Worm (Caenorhabditis elegans): ENCODE measurements around the gene sqt-1.

Gene sqt-1

DNA sequence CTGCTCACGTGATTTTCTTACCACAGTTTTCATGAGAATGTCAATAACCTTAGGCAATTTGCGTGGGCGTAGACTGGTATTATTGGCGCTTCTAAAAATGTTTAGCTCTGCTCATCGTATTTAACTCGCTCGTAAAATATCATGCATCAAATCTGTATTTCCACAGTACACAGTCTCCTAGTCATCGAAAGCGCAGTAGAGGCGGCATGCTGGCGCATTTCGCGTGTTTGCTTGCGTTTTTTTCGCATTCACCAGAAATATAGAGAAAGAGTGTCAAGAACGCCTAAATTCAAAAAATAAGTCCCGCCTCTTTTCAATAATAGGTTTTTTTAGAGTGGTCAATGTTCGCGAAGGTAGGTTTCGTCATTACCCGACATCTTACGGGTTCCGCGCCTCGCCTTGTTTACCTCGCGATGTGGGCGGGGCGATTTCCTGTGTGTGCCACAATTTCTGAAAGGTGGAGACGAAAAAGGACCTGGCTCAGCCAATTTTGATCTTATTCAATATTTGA is 39.0 kb upstream of the sqt-1 start (continued):
- TF ChIP-seq zim-3 (tag; optimal IDR thresholded peaks at IDR 0.05) (peak; percentile 71), atf-7 (tag; optimal IDR thresholded peaks at IDR 0.05) (peak; percentile 43), gei-17 (GFP tag; optimal IDR thresholded peaks at IDR 0.05) (peak; percentile 47), B0261.1 (tag; optimal IDR thresholded peaks at IDR 0.05) (peak; percentile 35), lin-54 (GFP tag; optimal IDR thresholded peaks at IDR 0.05) (peak; percentile 89), ceh-79 (tag; optimal IDR thresholded peaks at IDR 0.05) (peak; percentile 60), C17E4.6 (GFP tag; IDR thresholded peaks at IDR 0.05) (peak; percentile 95), attf-3 (GFP tag; conservative IDR thresholded peaks at IDR 0.05) (peak; percentile 64), nhr-120 (GFP tag; IDR thresholded peaks at IDR 0.05) (no peak), tbp1 (GFP tag; optimal IDR thresholded peaks at IDR 0.05) (peak; percentile 78), ztf-6 (GFP tag; IDR thresholded peaks at IDR 0.05) (no peak), dpl-1 (GFP tag; optimal IDR thresholded peaks at IDR 0.05) (no peak), F55B11.4 (tag; optimal IDR thresholded peaks at IDR 0.05; ENCODE audit: borderline replicate concordance, insufficient read depth) (no peak), lin-40 (tag; optimal IDR thresholded peaks at IDR 0.05) (peak; percentile 30), ztf-3 (GFP tag; optimal IDR thresholded peaks at IDR 0.05) (no peak), somi-1 (GFP tag; optimal IDR thresholded peaks at IDR 0.05) (no peak), lsl-1 (GFP tag; optimal IDR thresholded peaks at IDR 0.05) (peak; percentile 91), aptf-3 (GFP tag; IDR thresholded peaks at IDR 0.05) (no peak), B0035.1 (tag; optimal IDR thresholded peaks at IDR 0.05) (peak; percentile 33), D2030.7 (GFP tag; IDR thresholded peaks at IDR 0.05) (peak; percentile 98), madf-8 (GFP tag; conservative IDR thresholded peaks at IDR 0.05) (peak; percentile 75), die-1 (tag; optimal IDR thresholded peaks at IDR 0.05) (peak; percentile 51), hsf-1 (GFP tag; IDR thresholded peaks at IDR 0.05) (peak; percentile 76), ekl-4 (GFP tag; IDR thresholded peaks at IDR 0.05) (peak; percentile 94), efl-1 (GFP tag; optimal IDR thresholded peaks at IDR 0.05) (peak; percentile 58), hlh-26 (GFP tag; conservative IDR thresholded peaks at IDR 0.05) (no peak), hmg-20 (GFP tag; IDR thresholded peaks at IDR 0.05) (no peak), snpc-1.3 (tag; optimal IDR thresholded peaks at IDR 0.05; ENCODE audit: insufficient read depth) (peak; percentile 88), ztf-22 (GFP tag; optimal IDR thresholded peaks at IDR 0.05) (no peak), lir-1 (GFP tag; conservative IDR thresholded peaks at IDR 0.05) (peak; percentile 64), pbrm-1 (GFP tag; IDR thresholded peaks at IDR 0.05) (peak; percentile 96), Y79H2A.3 (GFP tag; conservative IDR thresholded peaks at IDR 0.05) (peak; percentile 83), snpc-3.4 (tag; optimal IDR thresholded peaks at IDR 0.05) (peak; percentile 88), ceh-91 (GFP tag; IDR thresholded peaks at IDR 0.05) (peak; percentile 86), dox-1 (GFP tag; IDR thresholded peaks at IDR 0.05) (peak; percentile 97), dpff-1 (tag; optimal IDR thresholded peaks at IDR 0.05) (peak; percentile 73), Y53F4B.3 (GFP tag; IDR thresholded peaks at IDR 0.05) (peak; percentile 82), ama-1 (optimal IDR thresholded peaks at IDR 0.05) (peak; percentile 93), ama-1 (GFP tag; optimal IDR thresholded peaks at IDR 0.05) (no peak), let-607 (tag; optimal IDR thresholded peaks at IDR 0.05) (peak; percentile 34 to 77), nfya-2 (GFP tag; IDR thresholded peaks at IDR 0.05) (no peak), B0336.3 (GFP tag; IDR thresholded peaks at IDR 0.05) (peak; percentile 98), K12H6.12 (tag; optimal IDR thresholded peaks at IDR 0.05) (no peak), mel-28 (tag; optimal IDR thresholded peaks at IDR 0.05; ENCODE audit: borderline replicate concordance) (peak; percentile 20), ZK185.1 (tag; optimal IDR thresholded peaks at IDR 0.05; ENCODE audit: poor library complexity, severe bottlenecking) (peak; percentile 12), madf-3 (GFP tag; IDR thresholded peaks at IDR 0.05) (peak; percentile 76; the same call in 1 of the 2 replicates), Y53G8AR.9 (GFP tag; conservative IDR thresholded peaks at IDR 0.05) (peak; percentile 80), hlh-12 (tag; optimal IDR thresholded peaks at IDR 0.05) (no peak)

All from whole organism, young adult.